Worm (Caenorhabditis elegans) whole organism, mixed stage, embryonic: Measurements from ENCODE around the gene C06B8.7.

Experiments used
- blmp-1 ChIP-seq: fragments of 150-350 bp; optimal IDR thresholded peaks from 2 replicates; lab custom pipeline; 2014; ENCODE audit warnings: missing biosample characterization, missing genetic modification characterization
- ceh-39 ChIP-seq: fragments of 150-350 bp; optimal IDR thresholded peaks from 2 replicates; lab custom pipeline; 2014; ENCODE audit warnings: missing biosample characterization, missing genetic modification characterization
- drap-1 ChIP-seq: fragments of 200-800 bp; sonication (Bioruptor generic); optimal IDR thresholded peaks from 3 replicates; lab custom pipeline; 2018; ENCODE audit warnings: mild to moderate bottlenecking, missing genetic modification characterization, missing compliant biosample characterization
- elt-1 ChIP-seq: sonication (generic microtip); optimal IDR thresholded peaks from 2 replicates; lab custom pipeline; 2017; ENCODE audit warnings: missing genetic modification characterization, mild to moderate bottlenecking, missing compliant biosample characterization, antibody characterized with exemption, moderate library complexity, borderline replicate concordance; ENCODE audit not compliant: insufficient read depth
- flh-1 ChIP-seq: fragments of 200-800 bp; sonication (Bioruptor generic); optimal IDR thresholded peaks from 2 replicates; lab custom pipeline; 2018; ENCODE audit warnings: mild to moderate bottlenecking, missing genetic modification characterization, moderate library complexity, missing compliant biosample characterization
- lin-13 ChIP-seq: fragments of 150-350 bp; optimal IDR thresholded peaks from 2 replicates; lab custom pipeline; 2014; ENCODE audit warnings: missing biosample characterization, missing genetic modification characterization
- mep-1 ChIP-seq: fragments of 150-350 bp; optimal IDR thresholded peaks from 2 replicates; lab custom pipeline; 2017; ENCODE audit warnings: missing biosample characterization, missing genetic modification reagents, missing genetic modification characterization, inconsistent platforms
- nhr-2 ChIP-seq: fragments of 150-350 bp; optimal IDR thresholded peaks from 2 replicates; lab custom pipeline; 2014; ENCODE audit warnings: missing biosample characterization, missing genetic modification characterization
- nhr-237 ChIP-seq: fragments of 150-350 bp; optimal IDR thresholded peaks from 2 replicates; lab custom pipeline; 2014; ENCODE audit warnings: missing biosample characterization, missing genetic modification characterization
- nhr-28 ChIP-seq: fragments of 150-350 bp; optimal IDR thresholded peaks from 2 replicates; lab custom pipeline; 2014; ENCODE audit warnings: missing biosample characterization, missing genetic modification characterization
- pha-4 ChIP-seq: fragments of 150-350 bp; optimal IDR thresholded peaks from 2 replicates; lab custom pipeline; 2018; ENCODE audit warnings: missing biosample characterization, missing genetic modification reagents, missing genetic modification characterization
- snpc-4 ChIP-seq: fragments of 150-350 bp; optimal IDR thresholded peaks from 2 replicates; lab custom pipeline; 2014; ENCODE audit warnings: missing biosample characterization, missing genetic modification characterization
- unc-120 ChIP-seq: sonication (generic microtip); optimal IDR thresholded peaks from 2 replicates; lab custom pipeline; 2017; ENCODE audit warnings: missing genetic modification characterization, missing compliant biosample characterization; ENCODE audit not compliant: poor library complexity, severe bottlenecking
- unc-62 ChIP-seq: fragments of 150-350 bp; optimal IDR thresholded peaks from 2 replicates; lab custom pipeline; 2014; ENCODE audit warnings: missing biosample characterization, missing genetic modification reagents, missing genetic modification characterization

ce11 chrV:15559729-15560128 lies 61.2 kb downstream of the C06B8.7 start:
- TF ChIP-seq nhr-28 (tag; lab: Kevin White, UChicago), result no peak
- no peak for TF ChIP-seq pha-4 (tag; lab: Kevin White, UChicago)
- no peak for TF ChIP-seq ceh-39 (tag; lab: Kevin White, UChicago)
- TF ChIP-seq flh-1 (GFP tag; lab: Kevin White, UChicago), result no peak
- TF ChIP-seq mep-1, result no peak
- TF ChIP-seq unc-120 (tag; lab: Kevin White, UChicago), result no peak
- TF ChIP-seq snpc-4 (tag; lab: Kevin White, UChicago), result no peak
- no peak for TF ChIP-seq nhr-237 (tag; lab: Kevin White, UChicago)
- TF ChIP-seq unc-62, result no peak
- no peak for TF ChIP-seq lin-13 (tag; lab: Kevin White, UChicago)
- no peak for TF ChIP-seq nhr-2 (tag; lab: Kevin White, UChicago)
- no peak for TF ChIP-seq elt-1 (tag; lab: Kevin White, UChicago)
- no peak for TF ChIP-seq blmp-1
- no peak for TF ChIP-seq drap-1 (GFP tag; lab: Kevin White, UChicago)
